Fruit fly (Drosophila melanogaster) whole organism, embryonic: ENCODE results near the gene HHEX.

Experiments used
- Aef1 ChIP-seq: fragments of 200-800 bp; sonication (Bioruptor generic); IDR thresholded peaks from 3 replicates; pipeline ENCODE4 v1.3.6; 2022; ENCODE audit warnings: missing biosample characterization, missing genetic modification characterization
- Atf6 ChIP-seq: fragments of 200-800 bp; sonication (Bioruptor generic); IDR thresholded peaks from 2 replicates; pipeline ENCODE4 v1.3.6; 2022; ENCODE audit warnings: missing biosample characterization, missing genetic modification characterization
- Bgb ChIP-seq: fragments of 200-800 bp; sonication (Bioruptor generic); IDR thresholded peaks from 2 replicates; pipeline ENCODE4 v1.3.6; 2022; ENCODE audit warnings: missing biosample characterization, missing genetic modification characterization; ENCODE audit not compliant: partially characterized antibody
- C15 ChIP-seq: fragments of 200-800 bp; sonication (Bioruptor generic); IDR thresholded peaks from 3 replicates; pipeline ENCODE4 v1.3.6; 2022; ENCODE audit warnings: missing biosample characterization, missing genetic modification characterization
- CG10366 ChIP-seq: fragments of 200-800 bp; sonication (Bioruptor generic); IDR thresholded peaks from 2 replicates; pipeline ENCODE4 v1.3.6; 2022; ENCODE audit warnings: missing biosample characterization, missing genetic modification characterization
- CG11723 ChIP-seq: fragments of 200-800 bp; sonication (Bioruptor generic); optimal IDR thresholded peaks from 2 replicates; lab custom pipeline; 2017; ENCODE audit warnings: missing biosample characterization, mild to moderate bottlenecking, missing genetic modification characterization
- CG12104 ChIP-seq: fragments of 200-800 bp; sonication (Bioruptor generic); optimal IDR thresholded peaks from 3 replicates; lab custom pipeline; 2016; ENCODE audit warnings: missing biosample characterization, missing genetic modification characterization
- CG12744 ChIP-seq: fragments of 200-800 bp; sonication (Bioruptor generic); optimal IDR thresholded peaks from 2 replicates; lab custom pipeline; 2016; ENCODE audit warnings: missing biosample characterization, missing genetic modification characterization
- CG13775 ChIP-seq: fragments of 200-800 bp; sonication (Bioruptor generic); optimal IDR thresholded peaks from 3 replicates; lab custom pipeline; 2017; ENCODE audit warnings: missing biosample characterization, mild to moderate bottlenecking, missing genetic modification characterization
- CG14014 ChIP-seq: fragments of 200-800 bp; sonication (Bioruptor generic); IDR thresholded peaks from 2 replicates; pipeline ENCODE4 v1.3.6; 2022; ENCODE audit warnings: missing biosample characterization, missing genetic modification characterization
- CG14965 ChIP-seq: fragments of 200-800 bp; sonication (Bioruptor generic); optimal IDR thresholded peaks from 2 replicates; lab custom pipeline; 2016; ENCODE audit warnings: missing biosample characterization, missing genetic modification characterization, borderline replicate concordance
- CG2202 ChIP-seq: fragments of 200-800 bp; sonication (Bioruptor generic); optimal IDR thresholded peaks from 2 replicates; lab custom pipeline; 2018; ENCODE audit warnings: missing biosample characterization, mild to moderate bottlenecking, missing genetic modification characterization
- CG30403 ChIP-seq: fragments of 200-800 bp; sonication (Bioruptor generic); optimal IDR thresholded peaks from 3 replicates; lab custom pipeline; 2016; ENCODE audit warnings: missing biosample characterization, missing genetic modification characterization
- CG3065 ChIP-seq: fragments of 200-800 bp; sonication (Bioruptor generic); optimal IDR thresholded peaks from 2 replicates; lab custom pipeline; 2016; ENCODE audit warnings: missing biosample characterization, missing genetic modification characterization
- CG3163 ChIP-seq: fragments of 200-800 bp; sonication (Bioruptor generic); optimal IDR thresholded peaks from 3 replicates; lab custom pipeline; 2016; ENCODE audit warnings: missing biosample characterization, missing genetic modification characterization
- CG3726 ChIP-seq: fragments of 200-800 bp; sonication (Bioruptor generic); IDR thresholded peaks from 3 replicates; pipeline ENCODE4, ENCODE4 v1.3.6; 2022; ENCODE audit warnings: missing biosample characterization, missing genetic modification characterization
- CG4854 ChIP-seq: fragments of 200-800 bp; sonication (Bioruptor generic); optimal IDR thresholded peaks from 2 replicates; lab custom pipeline; 2016; ENCODE audit warnings: missing biosample characterization, missing genetic modification characterization, inconsistent platforms
- CG6854 ChIP-seq: fragments of 200-800 bp; sonication (Bioruptor generic); optimal IDR thresholded peaks from 3 replicates; lab custom pipeline; 2017; ENCODE audit warnings: missing biosample characterization, mild to moderate bottlenecking, missing genetic modification characterization
- CG8089 ChIP-seq: fragments of 200-800 bp; sonication (Bioruptor generic); optimal IDR thresholded peaks from 3 replicates; lab custom pipeline; 2016; ENCODE audit warnings: missing biosample characterization, missing genetic modification characterization
- CG9797 ChIP-seq: fragments of 200-800 bp; sonication (Bioruptor generic); optimal IDR thresholded peaks from 3 replicates; lab custom pipeline; 2018; ENCODE audit warnings: missing biosample characterization, mild to moderate bottlenecking, missing genetic modification characterization
- CoRest ChIP-seq: fragments of 200-800 bp; sonication (Bioruptor generic); optimal IDR thresholded peaks from 3 replicates; lab custom pipeline; 2018; ENCODE audit warnings: missing biosample characterization, mild to moderate bottlenecking, missing genetic modification characterization, moderate library complexity
- Dad ChIP-seq: fragments of 200-800 bp; sonication (Bioruptor generic); optimal IDR thresholded peaks from 3 replicates; lab custom pipeline; 2016; ENCODE audit warnings: missing biosample characterization, missing genetic modification characterization
- Deaf1 ChIP-seq: fragments of 200-800 bp; optimal IDR thresholded peaks from 3 replicates; lab custom pipeline; 2019; ENCODE audit warnings: missing biosample characterization, mild to moderate bottlenecking, missing genetic modification characterization, moderate library complexity
- Dref ChIP-seq: fragments of 200-800 bp; sonication (Bioruptor generic); IDR thresholded peaks from 2 replicates; pipeline ENCODE4 v1.3.6; 2022; ENCODE audit warnings: missing biosample characterization, missing genetic modification characterization
- E2f2 ChIP-seq: fragments of 200-800 bp; sonication (Bioruptor generic); IDR thresholded peaks from 2 replicates; pipeline ENCODE4 v1.3.6; 2022; ENCODE audit warnings: missing biosample characterization, missing genetic modification characterization
- Fer1 ChIP-seq: fragments of 200-800 bp; sonication (Bioruptor generic); optimal IDR thresholded peaks from 2 replicates; lab custom pipeline; 2017; ENCODE audit warnings: missing biosample characterization, mild to moderate bottlenecking, missing genetic modification characterization
- Hand ChIP-seq: fragments of 200-800 bp; sonication (Bioruptor generic); optimal IDR thresholded peaks from 2 replicates; lab custom pipeline; 2017; ENCODE audit warnings: mild to moderate bottlenecking, missing biosample characterization, missing genetic modification reagents, missing genetic modification characterization
- Max ChIP-seq: fragments of 200-800 bp; sonication (Bioruptor generic); optimal IDR thresholded peaks from 2 replicates; lab custom pipeline; 2016; ENCODE audit warnings: missing biosample characterization, mild to moderate bottlenecking, missing genetic modification characterization
- NFAT ChIP-seq: fragments of 200-800 bp; sonication (Bioruptor generic); IDR thresholded peaks from 2 replicates; pipeline ENCODE4 v1.3.6; 2022; ENCODE audit warnings: missing biosample characterization, missing genetic modification characterization
- Trl ChIP-seq, 3 experiments: fragments of >200 bp in 2 of 3; fragments of 200-800 bp in 1 of 3; sonication (Bioruptor generic) in 1 of 3; optimal IDR thresholded peaks; 2 replicates in 1 of 3; 3 replicates in 2 of 3; lab custom pipeline; 2016 to 2017; ENCODE audit warnings: missing biosample characterization in 1 of 3, missing genetic modification characterization in 1 of 3
- YL-1 ChIP-seq: fragments of 200-800 bp; sonication (Bioruptor generic); optimal IDR thresholded peaks from 3 replicates; lab custom pipeline; 2017; ENCODE audit warnings: missing biosample characterization, mild to moderate bottlenecking, missing genetic modification characterization
- abd-A ChIP-seq: fragments of 200-800 bp; sonication (Bioruptor generic); optimal IDR thresholded peaks from 3 replicates; lab custom pipeline; 2019; ENCODE audit warnings: missing biosample characterization, mild to moderate bottlenecking, missing genetic modification characterization, moderate library complexity
- ap ChIP-seq: fragments of 200-800 bp; sonication (Bioruptor generic); IDR thresholded peaks from 2 replicates; pipeline ENCODE4 v1.3.6; 2022; ENCODE audit warnings: missing biosample characterization, missing genetic modification characterization
- az2 ChIP-seq: fragments of 200-800 bp; sonication (Bioruptor generic); optimal IDR thresholded peaks from 3 replicates; lab custom pipeline; 2016; ENCODE audit warnings: missing biosample characterization, missing genetic modification characterization
- bcd ChIP-seq: fragments of 200-800 bp; sonication (Bioruptor generic); optimal IDR thresholded peaks from 2 replicates; lab custom pipeline; 2017; ENCODE audit warnings: missing biosample characterization, mild to moderate bottlenecking, missing genetic modification characterization
- cato ChIP-seq: fragments of 200-800 bp; sonication (Bioruptor generic); optimal IDR thresholded peaks from 2 replicates; lab custom pipeline; 2016; ENCODE audit warnings: missing biosample characterization, missing genetic modification characterization, borderline replicate concordance
- croc ChIP-seq: fragments of 200-800 bp; sonication (Bioruptor generic); conservative IDR thresholded peaks from 3 replicates; pipeline ENCODE4 v1.3.6; 2022; ENCODE audit warnings: missing biosample characterization, missing genetic modification characterization
- disco-r ChIP-seq: fragments of 200-800 bp; sonication (Bioruptor generic); optimal IDR thresholded peaks from 2 replicates; lab custom pipeline; 2016; ENCODE audit warnings: missing biosample characterization, missing genetic modification characterization
- dm ChIP-seq: fragments of 200-800 bp; sonication (Bioruptor generic); optimal IDR thresholded peaks from 3 replicates; lab custom pipeline; 2016; ENCODE audit warnings: missing biosample characterization, missing genetic modification characterization
- eve ChIP-seq, 2 experiments: fragments of >200 bp; optimal IDR thresholded peaks; 2 replicates each; lab custom pipeline; 2017; ENCODE audit warnings: missing biosample characterization in 2 of 2, missing genetic modification characterization in 2 of 2
- exex ChIP-seq: fragments of 200-800 bp; sonication (Bioruptor generic); optimal IDR thresholded peaks from 4 replicates; lab custom pipeline; 2018; ENCODE audit warnings: missing biosample characterization, mild to moderate bottlenecking, missing genetic modification characterization, moderate library complexity
- gsb ChIP-seq: fragments of 200-800 bp; sonication (Bioruptor generic); IDR thresholded peaks from 2 replicates; pipeline ENCODE4 v1.3.6; 2022; ENCODE audit warnings: missing biosample characterization, missing genetic modification characterization
- lmd ChIP-seq: fragments of 200-800 bp; sonication (Bioruptor generic); IDR thresholded peaks from 2 replicates; pipeline ENCODE4 v1.3.6; 2022; ENCODE audit warnings: missing biosample characterization, missing genetic modification characterization
- lola ChIP-seq, 3 experiments: fragments of >200 bp in 2 of 3; fragments of 200-800 bp in 1 of 3; sonication (Bioruptor generic) in 1 of 3; optimal IDR thresholded peaks; 2 replicates each; lab custom pipeline; 2017 to 2019; ENCODE audit warnings: missing biosample characterization in 3 of 3, missing genetic modification characterization in 3 of 3, mild to moderate bottlenecking in 1 of 3, moderate library complexity in 1 of 3
- nmo ChIP-seq: fragments of 200-800 bp; sonication (Bioruptor generic); optimal IDR thresholded peaks from 2 replicates; lab custom pipeline; 2018; ENCODE audit warnings: missing biosample characterization, mild to moderate bottlenecking, missing genetic modification characterization, moderate library complexity
- prd ChIP-seq, 3 experiments: fragments of >200 bp in 2 of 3; fragments of 200-800 bp in 1 of 3; sonication (Bioruptor generic) in 1 of 3; optimal IDR thresholded peaks in 2 of 3; IDR thresholded peaks in 1 of 3; 2 replicates in 2 of 3; 3 replicates in 1 of 3; pipeline versions ENCODE4 v1.3.6 to Lab custom; 2017 to 2022; ENCODE audit warnings: missing biosample characterization in 1 of 3, missing genetic modification characterization in 1 of 3
- rib ChIP-seq: fragments of 200-800 bp; sonication (Bioruptor generic); IDR thresholded peaks from 2 replicates; pipeline ENCODE4 v1.3.6; 2022; ENCODE audit warnings: missing biosample characterization, missing genetic modification characterization
- shn ChIP-seq: fragments of 200-800 bp; sonication (Bioruptor generic); optimal IDR thresholded peaks from 3 replicates; lab custom pipeline; 2016; ENCODE audit warnings: missing biosample characterization, missing genetic modification characterization
- sisA ChIP-seq: fragments of 200-800 bp; sonication (Bioruptor generic); IDR thresholded peaks from 2 replicates; pipeline ENCODE4 v1.3.6; 2022; ENCODE audit warnings: missing biosample characterization, missing genetic modification characterization
- sqz ChIP-seq: fragments of 200-800 bp; sonication (Bioruptor generic); optimal IDR thresholded peaks from 3 replicates; lab custom pipeline; 2018; ENCODE audit warnings: missing biosample characterization, mild to moderate bottlenecking, missing genetic modification characterization
- wek ChIP-seq: fragments of 200-800 bp; sonication (Bioruptor generic); optimal IDR thresholded peaks from 3 replicates; lab custom pipeline; 2018; ENCODE audit warnings: missing biosample characterization, mild to moderate bottlenecking, missing genetic modification characterization, moderate library complexity

Gene HHEX

dm6 chr3R:21073141-21073540 lies 7.6 kb downstream of the HHEX start, which contains the start of gene r-l (continued):
- TF ChIP-seq cato (GFP tag; lab: Kevin White, UChicago) (no peak), CG13775 (GFP tag; lab: Kevin White, UChicago) (no peak), CG12104 (GFP tag; lab: Kevin White, UChicago) (no peak), Dad (GFP tag; lab: Kevin White, UChicago) (no peak), exex (tag; lab: Kevin White, UChicago) (peak; percentile 81), CG9797 (GFP tag; lab: Kevin White, UChicago) (peak; percentile 93), CG14965 (GFP tag; lab: Kevin White, UChicago) (no peak), CG14014 (GFP tag; lab: Robert Waterston, UW) (no peak), dm (peak; percentile 92), CG11723 (GFP tag; lab: Kevin White, UChicago) (no peak), CG4854 (no peak), disco-r (GFP tag; lab: Kevin White, UChicago) (no peak), CG3726 (no peak), CG3065 (no peak), NFAT (GFP tag; lab: Robert Waterston, UW) (no peak; the same call in 1 of the 2 replicates), E2f2 (GFP tag; lab: Robert Waterston, UW) (peak; percentile 100), Fer1 (GFP tag; lab: Kevin White, UChicago) (peak; percentile 27), CG6854 (no peak), Dref (GFP tag; lab: Robert Waterston, UW) (peak; percentile 93), croc (no peak), ap (no peak), az2 (GFP tag; lab: Kevin White, UChicago) (no peak), nmo (peak; percentile 31), rib (no peak), prd (optimal IDR thresholded peaks at IDR 0.05; lab: Kevin White, UChicago) (no peak), prd (GFP tag; IDR thresholded peaks at IDR 0.05; lab: Robert Waterston, UW) (no peak), Atf6 (GFP tag; lab: Robert Waterston, UW) (no peak), CG2202 (tag; lab: Kevin White, UChicago) (no peak), CG3163 (GFP tag; lab: Kevin White, UChicago) (no peak), gsb (GFP tag; lab: Robert Waterston, UW) (no peak), CG12744 (no peak), YL-1 (GFP tag; lab: Kevin White, UChicago) (peak; percentile 59), Bgb (GFP tag; lab: Robert Waterston, UW) (peak; percentile 40; the same call in 1 of the 2 replicates), CG30403 (no peak), bcd (GFP tag; lab: Kevin White, UChicago) (no peak), CG8089 (no peak), wek (no peak), Trl (optimal IDR thresholded peaks at IDR 0.05; lab: Kevin White, UChicago) (no peak), Trl (GFP tag; optimal IDR thresholded peaks at IDR 0.05; lab: Kevin White, UChicago) (no peak), lmd (GFP tag; lab: Robert Waterston, UW) (no peak), eve (GFP tag; optimal IDR thresholded peaks at IDR 0.05; lab: Kevin White, UChicago) (no peak), sisA (no peak), Hand (GFP tag; lab: Kevin White, UChicago) (no peak), abd-A (tag; lab: Kevin White, UChicago) (no peak), shn (no peak), Max (GFP tag; lab: Kevin White, UChicago) (peak; percentile 62), lola (GFP tag; optimal IDR thresholded peaks at IDR 0.05; lab: Kevin White, UChicago) (no peak), Aef1 (GFP tag; lab: Robert Waterston, UW) (no peak), C15 (GFP tag; lab: Robert Waterston, UW) (no peak), CoRest (peak; percentile 45), sqz (GFP tag; lab: Kevin White, UChicago) (no peak), Deaf1 (tag; lab: Kevin White, UChicago) (no peak), CG10366 (GFP tag; lab: Robert Waterston, UW) (no peak)
